Fruit fly (Drosophila melanogaster) whole organism, wandering third instar larva: ENCODE measurements around the gene Iyd.

Experiments used
- Abd-B ChIP-seq: fragments of >200 bp; optimal IDR thresholded peaks from 2 replicates; lab custom pipeline; 2017; ENCODE audit warnings: missing biosample characterization, missing genetic modification characterization
- CG32264 ChIP-seq: fragments of 200-800 bp; sonication (Bioruptor generic); optimal IDR thresholded peaks from 2 replicates; lab custom pipeline; 2016; ENCODE audit warnings: missing biosample characterization, missing genetic modification characterization
- CrebA ChIP-seq: fragments of 200-800 bp; sonication (Bioruptor generic); optimal IDR thresholded peaks from 2 replicates; lab custom pipeline; 2016; ENCODE audit warnings: missing biosample characterization, mild to moderate bottlenecking, missing genetic modification characterization, borderline replicate concordance
- HLH106 ChIP-seq: fragments of 200-800 bp; optimal IDR thresholded peaks from 3 replicates; lab custom pipeline; 2019; ENCODE audit warnings: missing biosample characterization, mild to moderate bottlenecking, missing genetic modification characterization, moderate library complexity
- Hnf4 ChIP-seq: fragments of 200-800 bp; sonication (Bioruptor generic); optimal IDR thresholded peaks from 2 replicates; lab custom pipeline; 2016; ENCODE audit warnings: missing biosample characterization, mild to moderate bottlenecking, missing genetic modification characterization
- Hr78 ChIP-seq: fragments of >200 bp; optimal IDR thresholded peaks from 2 replicates; lab custom pipeline; 2017; ENCODE audit warnings: missing biosample characterization, missing genetic modification characterization
- Hr83 ChIP-seq: fragments of 200-300 bp; sonication (Bioruptor generic); optimal IDR thresholded peaks from 2 replicates; lab custom pipeline; 2016; ENCODE audit warnings: missing biosample characterization, mild to moderate bottlenecking, missing genetic modification characterization, moderate library complexity; ENCODE audit not compliant: poor library complexity, severe bottlenecking
- Mio ChIP-seq: sonication (Bioruptor generic); optimal IDR thresholded peaks from 2 replicates; lab custom pipeline; 2016; ENCODE audit warnings: missing biosample characterization, missing genetic modification characterization
- Sp1 ChIP-seq: fragments of 200-800 bp; sonication (Bioruptor generic); optimal IDR thresholded peaks from 3 replicates; lab custom pipeline; 2019; ENCODE audit warnings: missing biosample characterization, mild to moderate bottlenecking, missing genetic modification characterization, moderate library complexity
- jim ChIP-seq: fragments of 175-275, 200-325 bp; sonication (Bioruptor generic); optimal IDR thresholded peaks from 2 replicates; lab custom pipeline; 2016; ENCODE audit warnings: missing biosample characterization, mild to moderate bottlenecking, missing genetic modification characterization
- lola ChIP-seq: fragments of >200 bp; optimal IDR thresholded peaks from 2 replicates; lab custom pipeline; 2017; ENCODE audit warnings: missing biosample characterization, missing genetic modification characterization
- pan ChIP-seq: fragments of >200 bp; optimal IDR thresholded peaks from 2 replicates; lab custom pipeline; 2017
- usp ChIP-seq: fragments of >200 bp; optimal IDR thresholded peaks from 2 replicates; lab custom pipeline; 2017; ENCODE audit warnings: missing biosample characterization, missing genetic modification characterization

DNA sequence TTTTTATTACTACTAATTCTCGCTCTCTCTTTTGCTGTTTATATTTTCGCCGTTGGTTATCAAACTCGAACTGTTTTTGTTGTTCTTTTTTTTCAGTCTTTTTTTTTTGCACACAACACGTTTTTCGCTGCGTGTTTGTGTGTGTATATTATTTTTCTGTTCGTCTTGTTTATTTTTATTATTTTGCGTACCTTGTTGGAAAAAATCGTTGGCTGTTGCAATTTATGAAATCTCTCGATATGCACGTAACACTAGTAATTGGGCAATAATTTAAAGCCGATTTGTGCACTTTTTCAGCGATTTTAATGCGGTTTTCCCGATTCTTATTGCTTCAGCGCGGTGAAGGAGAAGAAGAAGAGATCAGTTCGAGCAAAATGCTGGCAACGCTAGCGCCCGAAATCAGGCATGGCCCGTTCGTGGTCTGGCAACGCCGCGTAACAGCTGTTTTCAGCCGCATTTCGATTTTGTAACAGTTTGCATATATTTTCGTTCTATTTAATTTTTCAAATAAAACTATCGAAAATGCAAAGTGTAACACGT lies 24.4 kb upstream of the Iyd start, which contains the start of the genes FoxK and mRpL2:
- TF ChIP-seq HLH106 (peak; percentile 25), usp (GFP tag; lab: Kevin White, UChicago) (no peak), Abd-B (GFP tag; lab: Kevin White, UChicago) (no peak), CG32264 (peak; percentile 12), CrebA (GFP tag; lab: Kevin White, UChicago) (no peak), pan (no peak), Hnf4 (GFP tag; lab: Kevin White, UChicago) (peak; percentile 46), lola (GFP tag; lab: Kevin White, UChicago) (no peak), Sp1 (peak; percentile 81), Hr83 (no peak), Mio (GFP tag; lab: Kevin White, UChicago) (no peak), Hr78 (no peak), jim (GFP tag; lab: Kevin White, UChicago) (no peak)
